Fruit fly (Drosophila melanogaster) whole organism, prepupa: ENCODE data around the gene Mrtf.

Source experiments
- Blimp-1 ChIP-seq: fragments of 200-800 bp; sonication (Bioruptor generic); optimal IDR thresholded peaks from 3 replicates; lab custom pipeline; 2017; ENCODE audit warnings: missing biosample characterization, missing genetic modification characterization, mild to moderate bottlenecking, moderate library complexity, missing genetic modification reagents
- CG10631 ChIP-seq: fragments of 200-800 bp; sonication (Bioruptor generic); optimal IDR thresholded peaks from 2 replicates; lab custom pipeline; 2016; ENCODE audit warnings: missing biosample characterization, missing genetic modification characterization
- CG10669 ChIP-seq: fragments of 200-800 bp; sonication (Bioruptor generic); optimal IDR thresholded peaks from 3 replicates; lab custom pipeline; 2018; ENCODE audit warnings: missing biosample characterization, mild to moderate bottlenecking, missing genetic modification characterization, moderate library complexity
- CG11294 ChIP-seq: fragments of 200-800 bp; sonication (Bioruptor generic); IDR thresholded peaks from 2 replicates; pipeline ENCODE4 v1.3.6; 2022; ENCODE audit warnings: missing biosample characterization, missing genetic modification characterization
- CG11762 ChIP-seq: fragments of 200-800 bp; sonication (Bioruptor generic); optimal IDR thresholded peaks from 3 replicates; lab custom pipeline; 2016; ENCODE audit warnings: missing biosample characterization, missing genetic modification characterization; ENCODE audit not compliant: insufficient read depth
- CG11902 ChIP-seq: fragments of 200-800 bp; sonication (Bioruptor generic); optimal IDR thresholded peaks from 3 replicates; lab custom pipeline; 2016; ENCODE audit warnings: missing biosample characterization, missing genetic modification characterization
- CG15336 ChIP-seq: fragments of 200-800 bp; sonication (Bioruptor generic); IDR thresholded peaks from 2 replicates; pipeline ENCODE4 v1.3.6; 2022; ENCODE audit warnings: missing biosample characterization, missing genetic modification characterization
- CG1621 ChIP-seq: fragments of 200-800 bp; sonication (Bioruptor generic); optimal IDR thresholded peaks from 3 replicates; lab custom pipeline; 2018; ENCODE audit warnings: missing biosample characterization, mild to moderate bottlenecking, missing genetic modification characterization
- CG31627 ChIP-seq: fragments of 200-800 bp; sonication (Bioruptor generic); optimal IDR thresholded peaks from 3 replicates; lab custom pipeline; 2016; ENCODE audit warnings: missing biosample characterization, missing genetic modification characterization
- CG32006 ChIP-seq: fragments of 200-800 bp; sonication (Bioruptor generic); optimal IDR thresholded peaks from 3 replicates; lab custom pipeline; 2017; ENCODE audit warnings: missing biosample characterization, mild to moderate bottlenecking, missing genetic modification characterization
- CG34406 ChIP-seq: fragments of 200-800 bp; sonication (Bioruptor generic); optimal IDR thresholded peaks from 3 replicates; lab custom pipeline; 2016; ENCODE audit warnings: missing biosample characterization, missing genetic modification characterization
- CG4318 ChIP-seq: fragments of 200-800 bp; sonication (Bioruptor generic); optimal IDR thresholded peaks from 3 replicates; lab custom pipeline; 2017; ENCODE audit warnings: missing biosample characterization, mild to moderate bottlenecking, missing genetic modification characterization
- CG6163 ChIP-seq: fragments of 200-800 bp; sonication (Bioruptor generic); IDR thresholded peaks from 3 replicates; pipeline ENCODE4 v1.3.6; 2022; ENCODE audit warnings: missing biosample characterization, missing genetic modification characterization
- CG6276 ChIP-seq: fragments of 200-800 bp; sonication (Bioruptor generic); optimal IDR thresholded peaks from 2 replicates; lab custom pipeline; 2017; ENCODE audit warnings: missing biosample characterization, mild to moderate bottlenecking, missing genetic modification characterization
- CG6792 ChIP-seq: fragments of 200-800 bp; sonication (Bioruptor generic); optimal IDR thresholded peaks from 3 replicates; lab custom pipeline; 2016; ENCODE audit warnings: missing biosample characterization, missing genetic modification characterization
- CG6854 ChIP-seq: fragments of 200-800 bp; sonication (Bioruptor generic); optimal IDR thresholded peaks from 2 replicates; lab custom pipeline; 2017; ENCODE audit warnings: missing biosample characterization, mild to moderate bottlenecking, missing genetic modification characterization
- CG7368 ChIP-seq: fragments of 200-800 bp; sonication (Bioruptor generic); optimal IDR thresholded peaks from 3 replicates; lab custom pipeline; 2016; ENCODE audit warnings: missing biosample characterization, missing genetic modification characterization
- CG8119 ChIP-seq: fragments of 200-800 bp; sonication (Bioruptor generic); IDR thresholded peaks from 3 replicates; pipeline ENCODE4 v1.3.6; 2022; ENCODE audit warnings: missing biosample characterization, missing genetic modification characterization
- CG8319 ChIP-seq: fragments of 200-800 bp; sonication (Bioruptor generic); optimal IDR thresholded peaks from 3 replicates; lab custom pipeline; 2016; ENCODE audit warnings: missing biosample characterization, missing genetic modification characterization
- CG8632 ChIP-seq: fragments of 200-800 bp; sonication (Bioruptor generic); optimal IDR thresholded peaks from 3 replicates; lab custom pipeline; 2016; ENCODE audit warnings: missing biosample characterization, missing genetic modification characterization
- CG9139 ChIP-seq: fragments of 200-800 bp; sonication (Bioruptor generic); optimal IDR thresholded peaks from 3 replicates; lab custom pipeline; 2017; ENCODE audit warnings: missing biosample characterization, mild to moderate bottlenecking, missing genetic modification characterization
- Eip93F ChIP-seq: fragments of 200-800 bp; sonication (Bioruptor generic); optimal IDR thresholded peaks from 2 replicates; lab custom pipeline; 2016; ENCODE audit warnings: missing biosample characterization, mild to moderate bottlenecking, missing genetic modification characterization
- Gug ChIP-seq: fragments of 200-800 bp; sonication (Bioruptor generic); IDR thresholded peaks from 2 replicates; pipeline ENCODE4 v1.3.6; 2022; ENCODE audit warnings: missing biosample characterization, missing genetic modification characterization
- Hr38 ChIP-seq: sonication (Bioruptor generic); optimal IDR thresholded peaks from 2 replicates; lab custom pipeline; 2016; ENCODE audit warnings: missing biosample characterization, missing genetic modification characterization
- Hr39 ChIP-seq: fragments of 200-800 bp; sonication (Bioruptor generic); optimal IDR thresholded peaks from 2 replicates; lab custom pipeline; 2016; ENCODE audit warnings: missing biosample characterization, missing genetic modification characterization
- Hr4 ChIP-seq: fragments of 200-800 bp; sonication (Bioruptor generic); optimal IDR thresholded peaks from 3 replicates; lab custom pipeline; 2016; ENCODE audit warnings: missing biosample characterization, missing genetic modification characterization
- Lpt ChIP-seq: fragments of 200-800 bp; sonication (Bioruptor generic); optimal IDR thresholded peaks from 3 replicates; lab custom pipeline; 2016; ENCODE audit warnings: missing biosample characterization, missing genetic modification characterization
- Met ChIP-seq: fragments of 200-800 bp; sonication (Bioruptor generic); optimal IDR thresholded peaks from 3 replicates; lab custom pipeline; 2016; ENCODE audit warnings: missing biosample characterization, missing genetic modification characterization
- OdsH ChIP-seq: fragments of 200-800 bp; sonication (Bioruptor generic); optimal IDR thresholded peaks from 3 replicates; lab custom pipeline; 2016; ENCODE audit warnings: missing biosample characterization, missing genetic modification characterization
- Smox ChIP-seq: fragments of 200-800 bp; sonication (Bioruptor generic); optimal IDR thresholded peaks from 3 replicates; lab custom pipeline; 2016; ENCODE audit warnings: missing biosample characterization, missing genetic modification characterization
- Sox102F ChIP-seq: fragments of 200-800 bp; sonication (Bioruptor generic); optimal IDR thresholded peaks from 2 replicates; lab custom pipeline; 2016; ENCODE audit warnings: missing biosample characterization, mild to moderate bottlenecking, missing genetic modification characterization
- Sox15 ChIP-seq: fragments of 200-800 bp; sonication (Bioruptor generic); optimal IDR thresholded peaks from 3 replicates; lab custom pipeline; 2016; ENCODE audit warnings: missing biosample characterization, missing genetic modification characterization
- cyc ChIP-seq: fragments of 200-800 bp; sonication (Bioruptor generic); optimal IDR thresholded peaks from 3 replicates; lab custom pipeline; 2016; ENCODE audit warnings: missing biosample characterization, missing genetic modification characterization
- dac ChIP-seq: fragments of 200-800 bp; sonication (Bioruptor generic); optimal IDR thresholded peaks from 2 replicates; lab custom pipeline; 2017; ENCODE audit warnings: missing biosample characterization, mild to moderate bottlenecking, missing genetic modification characterization
- dsx ChIP-seq: fragments of 200-800 bp; optimal IDR thresholded peaks from 3 replicates; lab custom pipeline; 2019; ENCODE audit warnings: missing biosample characterization, mild to moderate bottlenecking, missing genetic modification characterization, moderate library complexity; ENCODE audit not compliant: poor library complexity, severe bottlenecking
- eg ChIP-seq: fragments of 200-800 bp; sonication (Bioruptor generic); IDR thresholded peaks from 3 replicates; pipeline ENCODE4 v1.3.6; 2022; ENCODE audit warnings: missing biosample characterization, missing genetic modification characterization
- esn ChIP-seq: fragments of 200-800 bp; sonication (Bioruptor generic); optimal IDR thresholded peaks from 2 replicates; lab custom pipeline; 2016; ENCODE audit warnings: missing biosample characterization, mild to moderate bottlenecking, missing genetic modification characterization, moderate library complexity
- fd59A ChIP-seq: fragments of 200-800 bp; sonication (Bioruptor generic); optimal IDR thresholded peaks from 2 replicates; lab custom pipeline; 2017; ENCODE audit warnings: missing biosample characterization, mild to moderate bottlenecking, missing genetic modification characterization, missing genetic modification reagents
- fd85E ChIP-seq: fragments of 200-800 bp; sonication (Bioruptor generic); optimal IDR thresholded peaks from 3 replicates; lab custom pipeline; 2016; ENCODE audit warnings: missing biosample characterization, missing genetic modification characterization
- fkh ChIP-seq: fragments of 200-800 bp; sonication (Bioruptor generic); optimal IDR thresholded peaks from 3 replicates; lab custom pipeline; 2017; ENCODE audit warnings: missing biosample characterization, mild to moderate bottlenecking, missing genetic modification characterization, moderate library complexity
- lz ChIP-seq: fragments of 200-800 bp; sonication (Bioruptor generic); optimal IDR thresholded peaks from 3 replicates; lab custom pipeline; 2016; ENCODE audit warnings: missing biosample characterization, missing genetic modification characterization
- net ChIP-seq: fragments of 200-800 bp; sonication (Bioruptor generic); optimal IDR thresholded peaks from 3 replicates; lab custom pipeline; 2016; ENCODE audit warnings: missing biosample characterization, missing genetic modification characterization
- pdm3 ChIP-seq: fragments of 200-800 bp; sonication (Bioruptor generic); optimal IDR thresholded peaks from 3 replicates; lab custom pipeline; 2016; ENCODE audit warnings: missing biosample characterization, missing genetic modification characterization
- spab ChIP-seq: fragments of 200-800 bp; sonication (Bioruptor generic); optimal IDR thresholded peaks from 2 replicates; lab custom pipeline; 2017; ENCODE audit warnings: missing biosample characterization, mild to moderate bottlenecking, missing genetic modification characterization, missing genetic modification reagents
- ss ChIP-seq, 2 experiments: fragments of 200-800 bp; sonication (Bioruptor generic); optimal IDR thresholded peaks; 2 replicates in 1 of 2; 3 replicates in 1 of 2; lab custom pipeline; 2017 to 2018; ENCODE audit warnings: mild to moderate bottlenecking in 2 of 2, missing biosample characterization in 2 of 2, missing genetic modification characterization in 2 of 2, moderate library complexity in 1 of 2
- svp ChIP-seq: fragments of 200-800 bp; sonication (Bioruptor generic); peaks from one replicate; lab custom pipeline; 2016; ENCODE audit warnings: missing biosample characterization, missing genetic modification characterization
- topi ChIP-seq: fragments of 200-800 bp; sonication (Bioruptor generic); optimal IDR thresholded peaks from 3 replicates; lab custom pipeline; 2016; ENCODE audit warnings: missing biosample characterization, missing genetic modification characterization

Gene Mrtf

dm6 chr3L:2807376-2807775 lies 41.0 kb upstream of the Mrtf start (continued):
- no peak for TF ChIP-seq ss (GFP tag; optimal IDR thresholded peaks at IDR 0.05; lab: Kevin White, UChicago)
- TF ChIP-seq CG34406, result no peak
- TF ChIP-seq OdsH (GFP tag; lab: Kevin White, UChicago), result no peak
- no peak for TF ChIP-seq CG7368
- TF ChIP-seq fkh (GFP tag; lab: Kevin White, UChicago), result no peak
- TF ChIP-seq fd59A (GFP tag; lab: Kevin White, UChicago), result no peak
- TF ChIP-seq CG6276, result peak; percentile 2
- TF ChIP-seq fd85E (GFP tag; lab: Kevin White, UChicago), result no peak
- no peak for TF ChIP-seq pdm3 (GFP tag; lab: Kevin White, UChicago)
- TF ChIP-seq CG6163 (GFP tag; lab: Robert Waterston, UW), result peak; percentile 37; the same call in 1 of the 3 replicates
- TF ChIP-seq CG31627, result no peak
- TF ChIP-seq Hr4 (GFP tag; lab: Kevin White, UChicago), result no peak
- 0 out of 2 replicates have a peak, but pooled peaks have one; percentile 24 for TF ChIP-seq CG15336 (GFP tag; lab: Robert Waterston, UW)
- no peak for TF ChIP-seq esn (GFP tag; lab: Kevin White, UChicago)
- no peak for TF ChIP-seq Gug (GFP tag; lab: Robert Waterston, UW)
- TF ChIP-seq CG4318 (GFP tag; lab: Kevin White, UChicago), result no peak
- no peak for TF ChIP-seq CG1621 (tag; lab: Kevin White, UChicago)
- TF ChIP-seq CG8632 (GFP tag; lab: Kevin White, UChicago), result no peak
- no peak for TF ChIP-seq Hr39 (GFP tag; lab: Kevin White, UChicago)
- no peak for TF ChIP-seq Blimp-1 (GFP tag; lab: Kevin White, UChicago)
- TF ChIP-seq Smox (GFP tag; lab: Kevin White, UChicago), result no peak

dm6 chr3L:2805956-2806527 lies 39.7 kb upstream of the Mrtf start:
- TF ChIP-seq dac (GFP tag; lab: Kevin White, UChicago), result no peak
- peak; percentile 17 for TF ChIP-seq pdm3 (GFP tag; lab: Kevin White, UChicago)
- no peak for TF ChIP-seq CG6854
- 0 out of 3 replicates have a peak, but pooled peaks have one; percentile 9 for TF ChIP-seq CG8119
- TF ChIP-seq CG32006, result peak; percentile 15
- TF ChIP-seq Hr4 (GFP tag; lab: Kevin White, UChicago), result peak; percentile 34
- no peak for TF ChIP-seq spab
- no peak for TF ChIP-seq CG6276
- peak; percentile 57 for TF ChIP-seq Smox (GFP tag; lab: Kevin White, UChicago)
- peak; percentile 83 for TF ChIP-seq Gug (GFP tag; lab: Robert Waterston, UW)
- peak; percentile 57 for TF ChIP-seq CG7368
- peak; percentile 85 for TF ChIP-seq topi (GFP tag; lab: Kevin White, UChicago)
- peak; percentile 85 for TF ChIP-seq CG11294 (GFP tag; lab: Robert Waterston, UW)
- peak; percentile 31 for TF ChIP-seq CG8632 (GFP tag; lab: Kevin White, UChicago)
- peak; percentile 2 for TF ChIP-seq CG8319 (GFP tag; lab: Kevin White, UChicago)
- TF ChIP-seq Eip93F (GFP tag; lab: Kevin White, UChicago), result peak; percentile 10
- peak; percentile 60 for TF ChIP-seq Sox102F (GFP tag; lab: Kevin White, UChicago)
- TF ChIP-seq cyc (GFP tag; lab: Kevin White, UChicago), result peak; percentile 83
- TF ChIP-seq Blimp-1 (GFP tag; lab: Kevin White, UChicago), result no peak
- TF ChIP-seq OdsH (GFP tag; lab: Kevin White, UChicago), result peak; percentile 61
- TF ChIP-seq svp (GFP tag; lab: Kevin White, UChicago), result peak; percentile 92
- TF ChIP-seq ss (GFP tag; optimal IDR thresholded peaks at IDR 0.05; lab: Kevin White, UChicago), result no peak
- TF ChIP-seq CG6792 (GFP tag; lab: Kevin White, UChicago), result peak; percentile 70
- TF ChIP-seq CG1621 (tag; lab: Kevin White, UChicago), result no peak
- peak; percentile 60 for TF ChIP-seq Met
- peak; percentile 49 for TF ChIP-seq CG11762 (GFP tag; lab: Kevin White, UChicago)
- peak; percentile 73 for TF ChIP-seq CG11902
- TF ChIP-seq Lpt (GFP tag; lab: Kevin White, UChicago), result no peak
- TF ChIP-seq CG15336 (GFP tag; lab: Robert Waterston, UW), result peak; percentile 64
- TF ChIP-seq CG10631 (GFP tag; lab: Kevin White, UChicago), result peak; percentile 47
- TF ChIP-seq CG9139 (GFP tag; lab: Kevin White, UChicago), result no peak
- peak; percentile 74 for TF ChIP-seq lz (GFP tag; lab: Kevin White, UChicago)
- TF ChIP-seq fkh (GFP tag; lab: Kevin White, UChicago), result peak; percentile 79
- TF ChIP-seq dsx, result peak; percentile 18
- TF ChIP-seq Hr38, result no peak
- TF ChIP-seq net (GFP tag; lab: Kevin White, UChicago), result no peak
- no peak for TF ChIP-seq CG10669
- peak; percentile 93 for TF ChIP-seq eg (GFP tag; lab: Robert Waterston, UW)
- TF ChIP-seq Sox15 (GFP tag; lab: Kevin White, UChicago), result peak; percentile 35
- peak; percentile 79 for TF ChIP-seq esn (GFP tag; lab: Kevin White, UChicago)
- TF ChIP-seq CG34406, result peak; percentile 31
